Fruit fly (Drosophila melanogaster): ENCODE results near the gene CG4998.

The CG4998 gene

dm6 chr3L:16377768-16378764 lies 39.3 kb downstream of the CG4998 start, which contains the start of gene roq (continued):
- no peak for TF ChIP-seq CG15073 (GFP tag; optimal IDR thresholded peaks at IDR 0.05)
- TF ChIP-seq Neu2 (GFP tag; optimal IDR thresholded peaks at IDR 0.05; ENCODE audit: borderline replicate concordance), result no peak
- TF ChIP-seq CG13424 (tag; optimal IDR thresholded peaks at IDR 0.05), result no peak
- TF ChIP-seq fu2 (GFP tag; optimal IDR thresholded peaks at IDR 0.05), result no peak
- TF ChIP-seq CG11504 (tag; optimal IDR thresholded peaks at IDR 0.05), result no peak
- TF ChIP-seq CG31365 (tag; optimal IDR thresholded peaks at IDR 0.05), result peak; percentile 97
- TF ChIP-seq CG8281 (tag; optimal IDR thresholded peaks at IDR 0.05), result no peak
- TF ChIP-seq CG8359 (GFP tag; optimal IDR thresholded peaks at IDR 0.05; ENCODE audit: borderline replicate concordance), result no peak
- TF ChIP-seq toy (GFP tag; IDR thresholded peaks at IDR 0.05), result no peak
- no peak for TF ChIP-seq CG30403 (GFP tag; optimal IDR thresholded peaks at IDR 0.05)
- no peak for TF ChIP-seq Nf-YB (GFP tag; optimal IDR thresholded peaks at IDR 0.05)
- peak; percentile 41 for TF ChIP-seq CG2712 (tag; optimal IDR thresholded peaks at IDR 0.05)
- peak; percentile 24 for TF ChIP-seq CG12391 (tag; optimal IDR thresholded peaks at IDR 0.05)
- TF ChIP-seq cwo (GFP tag; optimal IDR thresholded peaks at IDR 0.05), result no peak
- no peak for TF ChIP-seq zen2 (GFP tag; IDR thresholded peaks at IDR 0.05; ENCODE audit: partially characterized antibody)
- no peak for TF ChIP-seq gro (GFP tag; optimal IDR thresholded peaks at IDR 0.05)
- TF ChIP-seq gsb-n (tag; optimal IDR thresholded peaks at IDR 0.05), result no peak
- peak in 1 of 3 experiments; percentile 88 for TF ChIP-seq lola (GFP tag; optimal IDR thresholded peaks at IDR 0.05)
- no peak for TF ChIP-seq ab (GFP tag; optimal IDR thresholded peaks at IDR 0.05)
- TF ChIP-seq Ssrp (tag; optimal IDR thresholded peaks at IDR 0.05), result no peak
- no peak for TF ChIP-seq CG12236 (GFP tag; optimal IDR thresholded peaks at IDR 0.05)
- TF ChIP-seq Atf3 (GFP tag; optimal IDR thresholded peaks at IDR 0.05), result no peak
- no peak for TF ChIP-seq pho (GFP tag; optimal IDR thresholded peaks at IDR 0.05)
- TF ChIP-seq CG7745 (tag; optimal IDR thresholded peaks at IDR 0.05), result no peak
- TF ChIP-seq danr (GFP tag; IDR thresholded peaks at IDR 0.05), result no peak
- TF ChIP-seq CG6689 (GFP tag; IDR thresholded peaks at IDR 0.05), result no peak
- peak; percentile 74 for TF ChIP-seq Sry-δ (GFP tag; optimal IDR thresholded peaks at IDR 0.05)
- TF ChIP-seq wor (GFP tag; IDR thresholded peaks at IDR 0.05), result no peak
- no peak for TF ChIP-seq Side (GFP tag; optimal IDR thresholded peaks at IDR 0.05)
- TF ChIP-seq gcm2 (GFP tag; optimal IDR thresholded peaks at IDR 0.05), result no peak
- no peak for TF ChIP-seq Doc3 (GFP tag; IDR thresholded peaks at IDR 0.05; ENCODE audit: partially characterized antibody)
- no peak for TF ChIP-seq sim (GFP tag; IDR thresholded peaks at IDR 0.05)
- no peak for TF ChIP-seq CG18599 (GFP tag; optimal IDR thresholded peaks at IDR 0.05)
- TF ChIP-seq nmo (GFP tag; optimal IDR thresholded peaks at IDR 0.05), result peak; percentile 57
- no peak for TF ChIP-seq Hand (GFP tag; optimal IDR thresholded peaks at IDR 0.05)
- TF ChIP-seq CG33557 (GFP tag; optimal IDR thresholded peaks at IDR 0.05), result peak; percentile 26
- TF ChIP-seq CG11695 (GFP tag; IDR thresholded peaks at IDR 0.05), result no peak
- TF ChIP-seq CG8765 (GFP tag; IDR thresholded peaks at IDR 0.05), result no peak
- TF ChIP-seq Hsf (GFP tag; optimal IDR thresholded peaks at IDR 0.05), result no peak
- no peak for TF ChIP-seq Eip74EF (GFP tag; optimal IDR thresholded peaks at IDR 0.05)
- TF ChIP-seq dm (GFP tag; optimal IDR thresholded peaks at IDR 0.05), result no peak
- TF ChIP-seq CG8924 (tag; optimal IDR thresholded peaks at IDR 0.05), result peak; percentile 26
- TF ChIP-seq Elba2 (GFP tag; optimal IDR thresholded peaks at IDR 0.05), result peak; percentile 68
- TF ChIP-seq CG12942 (GFP tag; optimal IDR thresholded peaks at IDR 0.05), result no peak
- TF ChIP-seq CG13624 (GFP tag; optimal IDR thresholded peaks at IDR 0.05), result peak; percentile 12
- TF ChIP-seq bowl (GFP tag; IDR thresholded peaks at IDR 0.05), result no peak
- no peak for TF ChIP-seq CG6683 (GFP tag; optimal IDR thresholded peaks at IDR 0.05)
- TF ChIP-seq CG7786 (GFP tag; optimal IDR thresholded peaks at IDR 0.05), result no peak
